Worm (Caenorhabditis elegans): ENCODE results near the gene C47E12.13.

DNA sequence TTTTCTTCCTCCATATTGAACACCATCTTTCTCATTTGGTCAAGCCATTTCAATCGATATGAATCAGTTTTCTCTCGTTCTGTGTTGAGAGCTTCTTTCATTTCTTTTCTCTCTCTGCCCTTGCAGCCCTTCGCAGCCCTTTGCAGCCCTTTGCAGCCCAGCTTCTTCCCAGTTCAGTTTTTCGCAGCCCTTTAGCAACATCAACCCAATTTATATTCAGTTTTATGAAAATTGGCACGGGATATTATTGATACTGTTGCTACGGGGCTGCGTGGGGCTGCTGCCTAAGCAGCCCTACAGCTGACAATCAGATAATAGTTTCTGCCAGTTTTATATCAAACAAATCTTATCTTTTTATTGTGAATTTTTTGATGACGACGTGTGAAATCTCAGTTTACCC is 30.3 kb upstream of the C47E12.13 start, which contains the start of gene F44D12.10:
- TF ChIP-seq him-1 (tag; optimal IDR thresholded peaks at IDR 0.05) (no peak), W03F9.2 (tag; optimal IDR thresholded peaks at IDR 0.05) (no peak), dao-5 (tag; optimal IDR thresholded peaks at IDR 0.05) (no peak)
